Fruit fly (Drosophila melanogaster): ENCODE data around the gene CG15172.

CG15172 gene

dm6 chr2L:18981947-18982579 is 40.2 kb upstream of the CG15172 start:
- TF ChIP-seq achi (GFP tag; optimal IDR thresholded peaks at IDR 0.05) (peak; percentile 76), esn (GFP tag; optimal IDR thresholded peaks at IDR 0.05) (peak; percentile 51), CG15336 (GFP tag; IDR thresholded peaks at IDR 0.05) (peak; percentile 93), CG3032 (tag; optimal IDR thresholded peaks at IDR 0.05) (peak; percentile 69), fd85E (GFP tag; optimal IDR thresholded peaks at IDR 0.05) (no peak), CG1621 (tag; optimal IDR thresholded peaks at IDR 0.05) (peak; percentile 54), Eip93F (GFP tag; optimal IDR thresholded peaks at IDR 0.05) (no peak), CG6808 (GFP tag; optimal IDR thresholded peaks at IDR 0.05) (peak; percentile 70), Hr39 (GFP tag; optimal IDR thresholded peaks at IDR 0.05) (peak; percentile 4), CG6854 (GFP tag; optimal IDR thresholded peaks at IDR 0.05) (no peak), ss (GFP tag; optimal IDR thresholded peaks at IDR 0.05) (peak; percentile 34 to 57), CG11902 (GFP tag; optimal IDR thresholded peaks at IDR 0.05) (no peak), eg (GFP tag; IDR thresholded peaks at IDR 0.05) (peak; percentile 87), CG32006 (GFP tag; optimal IDR thresholded peaks at IDR 0.05) (peak; percentile 89), Gug (GFP tag; IDR thresholded peaks at IDR 0.05) (peak; percentile 81), Sox102F (GFP tag; optimal IDR thresholded peaks at IDR 0.05) (peak; percentile 16), Eip78C (GFP tag) (peak; percentile 88), Ets21C (GFP tag; optimal IDR thresholded peaks at IDR 0.05) (no peak), CG6276 (GFP tag; optimal IDR thresholded peaks at IDR 0.05) (peak; percentile 86), CG34406 (GFP tag; optimal IDR thresholded peaks at IDR 0.05) (peak; percentile 51), Lpt (GFP tag; optimal IDR thresholded peaks at IDR 0.05) (peak; percentile 84), Ets96B (tag; optimal IDR thresholded peaks at IDR 0.05) (peak; percentile 64), Eip75B (GFP tag; optimal IDR thresholded peaks at IDR 0.05) (peak; percentile 65), salr (GFP tag; optimal IDR thresholded peaks at IDR 0.05) (peak in 1 of 2 experiments; percentile 75), svp (GFP tag) (peak; percentile 76), CG6163 (GFP tag; IDR thresholded peaks at IDR 0.05) (peak; percentile 56; the same call in 2 of the 3 replicates), net (GFP tag; optimal IDR thresholded peaks at IDR 0.05) (peak; percentile 72), CG9139 (GFP tag; optimal IDR thresholded peaks at IDR 0.05) (no peak), Sox15 (GFP tag; optimal IDR thresholded peaks at IDR 0.05) (peak; percentile 10), cyc (GFP tag; optimal IDR thresholded peaks at IDR 0.05) (no peak), Met (GFP tag; optimal IDR thresholded peaks at IDR 0.05) (peak; percentile 30), CG31627 (GFP tag; optimal IDR thresholded peaks at IDR 0.05) (no peak), CG8319 (GFP tag; optimal IDR thresholded peaks at IDR 0.05) (peak; percentile 91), Sox14 (GFP tag; optimal IDR thresholded peaks at IDR 0.05) (peak; percentile 51), CG8119 (GFP tag; IDR thresholded peaks at IDR 0.05) (peak; percentile 90), CG11294 (GFP tag; IDR thresholded peaks at IDR 0.05) (peak; percentile 77), CG4318 (GFP tag; optimal IDR thresholded peaks at IDR 0.05) (peak; percentile 71), CG7368 (GFP tag; optimal IDR thresholded peaks at IDR 0.05) (peak; percentile 36), vri (GFP tag; optimal IDR thresholded peaks at IDR 0.05) (no peak), pdm3 (GFP tag; optimal IDR thresholded peaks at IDR 0.05) (peak; percentile 73), CG16779 (tag; optimal IDR thresholded peaks at IDR 0.05) (peak; percentile 57), Blimp-1 (GFP tag; optimal IDR thresholded peaks at IDR 0.05) (no peak), lz (GFP tag; optimal IDR thresholded peaks at IDR 0.05) (peak; percentile 21), Hr4 (GFP tag; optimal IDR thresholded peaks at IDR 0.05) (peak; percentile 88), Hr38 (GFP tag; optimal IDR thresholded peaks at IDR 0.05) (no peak), CG6792 (GFP tag; optimal IDR thresholded peaks at IDR 0.05) (peak; percentile 58), CG10669 (GFP tag; optimal IDR thresholded peaks at IDR 0.05) (peak; percentile 57), CG8632 (GFP tag; optimal IDR thresholded peaks at IDR 0.05) (peak; percentile 49), dsx (GFP tag; optimal IDR thresholded peaks at IDR 0.05; ENCODE audit: poor library complexity, severe bottlenecking) (peak; percentile 69), fkh (GFP tag; optimal IDR thresholded peaks at IDR 0.05) (no peak), dac (GFP tag; optimal IDR thresholded peaks at IDR 0.05) (peak; percentile 63)

Measured in whole organism, prepupa.